Worm (Caenorhabditis elegans) whole organism, early embryonic: ENCODE measurements around the gene D2096.9.

ENCODE experiments used
- B0310.2 ChIP-seq: sonication (generic microtip); optimal IDR thresholded peaks from 2 replicates; lab custom pipeline; 2016; ENCODE audit warnings: mild to moderate bottlenecking, missing genetic modification characterization, missing compliant biosample characterization
- aly-1 ChIP-seq: sonication (generic microtip); optimal IDR thresholded peaks from 2 replicates; lab custom pipeline; 2016; ENCODE audit warnings: missing genetic modification characterization, missing compliant biosample characterization
- ama-1 ChIP-seq: fragments of 150-350 bp; optimal IDR thresholded peaks from 2 replicates; lab custom pipeline; 2014
- ceh-36 ChIP-seq: sonication (generic microtip); optimal IDR thresholded peaks from 2 replicates; lab custom pipeline; 2016; ENCODE audit warnings: missing genetic modification characterization, inconsistent platforms, missing compliant biosample characterization
- ets-7 ChIP-seq: sonication (generic microtip); optimal IDR thresholded peaks from 2 replicates; lab custom pipeline; 2016; ENCODE audit warnings: missing genotype, missing genetic modification characterization, missing compliant biosample characterization
- flt-1 ChIP-seq: fragments of 200-800 bp; sonication (Bioruptor generic); IDR thresholded peaks from 2 replicates; pipeline ENCODE4 v1.3.6; 2022; ENCODE audit warnings: missing genetic modification characterization, missing compliant biosample characterization
- hmbx-1 ChIP-seq: sonication (generic microtip); optimal IDR thresholded peaks from 2 replicates; lab custom pipeline; 2016; ENCODE audit warnings: mild to moderate bottlenecking, missing genetic modification characterization, missing compliant biosample characterization
- hmg-4 ChIP-seq: fragments of 200-800 bp; sonication (Bioruptor generic); optimal IDR thresholded peaks from 2 replicates; lab custom pipeline; 2018; ENCODE audit warnings: mild to moderate bottlenecking, missing genetic modification characterization, missing compliant biosample characterization
- hnd-1 ChIP-seq: sonication (generic microtip); optimal IDR thresholded peaks from 2 replicates; lab custom pipeline; 2016; ENCODE audit warnings: missing genetic modification characterization, missing compliant biosample characterization
- pes-1 ChIP-seq: fragments of 200-800 bp; sonication (Bioruptor generic); IDR thresholded peaks from 2 replicates; pipeline ENCODE4 v1.3.6; 2022; ENCODE audit warnings: missing genetic modification reagents, missing genetic modification characterization, missing compliant biosample characterization
- scrt-1 ChIP-seq: fragments of 200-800 bp; sonication (Bioruptor generic); IDR thresholded peaks from 2 replicates; pipeline ENCODE4 v1.3.6; 2022; ENCODE audit warnings: missing genetic modification characterization, missing compliant biosample characterization
- tbx-11 ChIP-seq: fragments of 200-800 bp; sonication (Bioruptor generic); IDR thresholded peaks from 2 replicates; pipeline ENCODE4 v1.3.6; 2022; ENCODE audit warnings: missing genetic modification characterization, missing compliant biosample characterization

The D2096.9 gene

DNA sequence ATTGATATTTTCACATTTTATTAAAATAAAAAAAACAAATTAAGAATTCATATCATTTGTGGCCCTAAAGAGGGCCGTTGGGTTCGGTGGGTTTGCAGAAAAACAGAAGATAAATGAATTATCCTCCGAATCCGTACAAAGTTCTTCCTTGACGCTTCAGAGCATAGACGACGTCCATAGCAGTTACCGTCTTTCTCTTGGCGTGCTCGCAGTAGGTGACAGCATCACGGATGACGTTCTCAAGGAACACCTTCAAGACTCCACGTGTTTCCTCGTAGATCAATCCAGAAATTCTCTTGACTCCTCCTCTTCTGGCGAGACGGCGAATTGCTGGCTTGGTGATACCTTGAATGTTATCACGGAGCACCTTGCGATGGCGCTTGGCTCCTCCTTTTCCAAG lies 49.0 kb downstream of the D2096.9 start:
- TF ChIP-seq flt-1 (GFP tag; lab: Robert Waterston, UW) (no peak), ama-1 (lab: Kevin White, UChicago) (peak; percentile 97), ets-7 (tag; lab: Kevin White, UChicago) (no peak), hnd-1 (tag; lab: Kevin White, UChicago) (no peak), aly-1 (tag; lab: Kevin White, UChicago) (peak; percentile 47)

DNA sequence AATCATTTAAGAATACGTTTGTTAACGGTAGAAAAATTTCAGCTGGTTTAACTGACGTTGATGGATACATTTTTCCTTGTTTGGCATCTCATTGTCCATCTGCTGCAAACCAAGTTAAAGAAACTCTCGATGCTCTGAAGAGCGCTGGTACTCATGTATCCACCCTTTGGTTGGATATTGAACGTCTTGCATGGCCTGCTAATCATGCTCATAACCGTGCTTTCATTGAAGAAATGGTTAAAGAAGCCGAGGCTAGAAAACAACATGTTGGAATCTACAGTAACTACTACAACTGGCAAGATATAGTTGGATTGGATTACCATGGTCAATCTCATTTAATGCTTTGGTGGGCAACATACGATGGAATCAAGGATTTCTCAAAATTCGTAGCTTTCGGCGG lies 49.6 kb downstream of the D2096.9 start:
- TF ChIP-seq flt-1 (GFP tag; lab: Robert Waterston, UW) (0 out of 2 replicates have a peak, but pooled peaks have one; percentile 2), ets-7 (tag; lab: Kevin White, UChicago) (no peak)

- no peak for TF ChIP-seq scrt-1 (GFP tag; lab: Robert Waterston, UW)
- no peak for TF ChIP-seq ceh-36 (tag; lab: Kevin White, UChicago)
- no peak for TF ChIP-seq hmg-4 (GFP tag; lab: Kevin White, UChicago)
- no peak for TF ChIP-seq B0310.2 (tag; lab: Kevin White, UChicago)
- no peak for TF ChIP-seq tbx-11 (GFP tag; lab: Robert Waterston, UW)
- TF ChIP-seq pes-1 (GFP tag; lab: Robert Waterston, UW) = no peak
- TF ChIP-seq hmbx-1 = no peak
- no peak for TF ChIP-seq flt-1 (GFP tag; lab: Robert Waterston, UW)
These were observed 50.1 kb downstream of the D2096.9 start, which contains the start of gene lys-10 for ce11 chrIV:8332526-8332925. Gene lys-10 (plus strand): TSS chrIV:8332826.
